Fruit fly (Drosophila melanogaster): Measurements from ENCODE around the gene CG1105.
A peak's percentile ranks its signal among the peaks of the same experiment; 100 is the strongest.

The CG1105 gene

DNA sequence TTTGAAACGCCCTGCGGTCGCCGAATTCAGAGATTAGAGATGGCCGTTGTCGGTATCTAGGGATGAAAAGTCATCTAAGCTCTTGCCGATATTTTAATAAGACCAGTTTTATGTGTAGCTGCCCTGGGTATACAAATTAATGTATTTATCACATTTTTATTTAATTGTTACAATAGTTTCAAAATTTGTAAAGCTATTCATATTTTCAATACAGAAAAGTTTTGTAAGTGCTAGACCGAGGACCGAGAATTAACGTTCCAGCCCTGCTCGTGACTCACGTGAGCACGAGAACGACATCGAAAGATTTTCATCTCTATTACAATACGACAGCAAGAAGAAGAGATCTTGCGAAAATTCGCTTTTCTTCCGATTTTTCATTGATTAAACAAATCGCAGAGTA is at the start of gene CG1105, which contains the start of gene CG1965:
TSS of gene CG1105 (minus strand) at position 45 of the 400 bp plus-strand sequence.
TSS of gene CG1965 (plus strand) at position 310 of the 400 bp plus-strand sequence.
- no peak for TF ChIP-seq exex (tag; optimal IDR thresholded peaks at IDR 0.05)
- no peak for TF ChIP-seq Sox100B (GFP tag; optimal IDR thresholded peaks at IDR 0.05)
- TF ChIP-seq CG43689 (GFP tag; IDR thresholded peaks at IDR 0.05), result peak; percentile 74
- TF ChIP-seq tx (GFP tag; optimal IDR thresholded peaks at IDR 0.05), result peak; percentile 92
- peak; percentile 51 for TF ChIP-seq CG15073 (GFP tag; optimal IDR thresholded peaks at IDR 0.05)
- TF ChIP-seq CG7928 (GFP tag; optimal IDR thresholded peaks at IDR 0.05), result peak; percentile 99
- peak; percentile 90 for TF ChIP-seq CG18599 (GFP tag; optimal IDR thresholded peaks at IDR 0.05)
- TF ChIP-seq Abd-B (GFP tag; optimal IDR thresholded peaks at IDR 0.05), result peak; percentile 95
- TF ChIP-seq CG6765 (GFP tag; optimal IDR thresholded peaks at IDR 0.05), result peak; percentile 75
- TF ChIP-seq lilli (GFP tag; optimal IDR thresholded peaks at IDR 0.05), result peak; percentile 98
- peak; percentile 76 for TF ChIP-seq eyg (GFP tag; optimal IDR thresholded peaks at IDR 0.05)
- TF ChIP-seq Rfx (GFP tag; IDR thresholded peaks at IDR 0.05), result peak; percentile 97
- TF ChIP-seq trem (tag; optimal IDR thresholded peaks at IDR 0.05), result peak; percentile 95
- peak; percentile 94 for TF ChIP-seq vvl (GFP tag; IDR thresholded peaks at IDR 0.05)
- peak; percentile 69 for TF ChIP-seq CG13296 (GFP tag; optimal IDR thresholded peaks at IDR 0.05)
- peak; percentile 97 for TF ChIP-seq CG4404 (GFP tag; IDR thresholded peaks at IDR 0.05)
- TF ChIP-seq ash1 (GFP tag; optimal IDR thresholded peaks at IDR 0.05), result peak; percentile 45
- TF ChIP-seq Trl (optimal IDR thresholded peaks at IDR 0.05), result no peak
- TF ChIP-seq Trl (GFP tag; optimal IDR thresholded peaks at IDR 0.05), result peak; percentile 95
- peak; percentile 95 for TF ChIP-seq pum (GFP tag; optimal IDR thresholded peaks at IDR 0.05)
- TF ChIP-seq nau (GFP tag; optimal IDR thresholded peaks at IDR 0.05), result peak; percentile 72
- peak; percentile 93 for TF ChIP-seq croc (GFP tag; conservative IDR thresholded peaks at IDR 0.05)
- peak; percentile 91 for TF ChIP-seq CG8924 (tag; optimal IDR thresholded peaks at IDR 0.05)
- no peak for TF ChIP-seq CG6854 (GFP tag; optimal IDR thresholded peaks at IDR 0.05)
- peak; percentile 33 for TF ChIP-seq nom (GFP tag; optimal IDR thresholded peaks at IDR 0.05)
- TF ChIP-seq CG14860 (GFP tag; IDR thresholded peaks at IDR 0.05; ENCODE audit: partially characterized antibody), result peak; percentile 99
- TF ChIP-seq yki (optimal IDR thresholded peaks at IDR 0.05), result no peak
- TF ChIP-seq stc (GFP tag; IDR thresholded peaks at IDR 0.05), result peak; percentile 83
- TF ChIP-seq CG11093 (GFP tag; IDR thresholded peaks at IDR 0.05), result peak; percentile 90
- TF ChIP-seq Aef1 (GFP tag; IDR thresholded peaks at IDR 0.05), result peak; percentile 95
- TF ChIP-seq CHES-1-like (GFP tag; optimal IDR thresholded peaks at IDR 0.05), result peak; percentile 93
- TF ChIP-seq hkb (optimal IDR thresholded peaks at IDR 0.05), result peak; percentile 64
- TF ChIP-seq hkb (GFP tag; IDR thresholded peaks at IDR 0.05), result peak; percentile 84
- TF ChIP-seq CG11398 (GFP tag; optimal IDR thresholded peaks at IDR 0.05), result peak; percentile 76
- peak; percentile 67 for TF ChIP-seq CTCF (GFP tag; optimal IDR thresholded peaks at IDR 0.05)
- TF ChIP-seq Chrac-16 (GFP tag; optimal IDR thresholded peaks at IDR 0.05), result peak; percentile 97
- peak; percentile 94 for TF ChIP-seq H15 (GFP tag; IDR thresholded peaks at IDR 0.05)
- peak; percentile 97 for TF ChIP-seq Bgb (GFP tag; IDR thresholded peaks at IDR 0.05; ENCODE audit: partially characterized antibody)
- peak; percentile 90 for TF ChIP-seq dan (GFP tag; IDR thresholded peaks at IDR 0.05)
- peak; percentile 92 for TF ChIP-seq CG10147 (GFP tag; optimal IDR thresholded peaks at IDR 0.05)
- TF ChIP-seq CG2889 (GFP tag; IDR thresholded peaks at IDR 0.05), result peak; percentile 89
- no peak for TF ChIP-seq CG12071 (GFP tag; optimal IDR thresholded peaks at IDR 0.05)
- TF ChIP-seq slou (GFP tag; optimal IDR thresholded peaks at IDR 0.05), result peak; percentile 91
- TF ChIP-seq hbn (GFP tag; IDR thresholded peaks at IDR 0.05; ENCODE audit: partially characterized antibody), result peak; percentile 99
- TF ChIP-seq CG1647 (GFP tag; optimal IDR thresholded peaks at IDR 0.05), result peak; percentile 95
- peak; percentile 100 for TF ChIP-seq sna (GFP tag; IDR thresholded peaks at IDR 0.05; ENCODE audit: partially characterized antibody)
- peak; percentile 88 for TF ChIP-seq CG1792 (GFP tag; optimal IDR thresholded peaks at IDR 0.05)
- peak; percentile 95 for TF ChIP-seq CG4424 (GFP tag; optimal IDR thresholded peaks at IDR 0.05)
- peak in 1 of 2 experiments; percentile 74 for TF ChIP-seq Eip74EF (GFP tag; optimal IDR thresholded peaks at IDR 0.05)
- peak; percentile 91; the same call in 2 of the 4 replicates for TF ChIP-seq chinmo (GFP tag; IDR thresholded peaks at IDR 0.05; ENCODE audit: partially characterized antibody)
- peak; percentile 94 for TF ChIP-seq CG8944 (GFP tag; optimal IDR thresholded peaks at IDR 0.05)
- peak; percentile 95 for TF ChIP-seq CG13775 (GFP tag; optimal IDR thresholded peaks at IDR 0.05)
